Worm (Caenorhabditis elegans) whole organism, late embryonic: ENCODE measurements around the gene F11D5.5.

ENCODE experiments used
- C08G9.2 ChIP-seq: sonication (generic microtip); optimal IDR thresholded peaks from 2 replicates; lab custom pipeline; 2016; ENCODE audit warnings: mild to moderate bottlenecking, missing genetic modification characterization, moderate library complexity, missing compliant biosample characterization
- C38D4.7 ChIP-seq: fragments of 200-800 bp; sonication (Bioruptor generic); optimal IDR thresholded peaks from 2 replicates; lab custom pipeline; 2018; ENCODE audit warnings: mild to moderate bottlenecking, missing genetic modification characterization, moderate library complexity, missing compliant biosample characterization
- F13H6.1 ChIP-seq: sonication (generic microtip); optimal IDR thresholded peaks from 2 replicates; lab custom pipeline; 2016; ENCODE audit warnings: missing genetic modification characterization, missing compliant biosample characterization
- K02D7.2 ChIP-seq: sonication (generic microtip); optimal IDR thresholded peaks from 2 replicates; lab custom pipeline; 2017; ENCODE audit warnings: mild to moderate bottlenecking, missing genetic modification characterization, missing compliant biosample characterization
- K09A11.1 ChIP-seq: sonication (generic microtip); optimal IDR thresholded peaks from 2 replicates; lab custom pipeline; 2017; ENCODE audit warnings: antibody characterized with exemption, mild to moderate bottlenecking, missing genetic modification characterization, missing compliant biosample characterization; ENCODE audit not compliant: insufficient read depth
- Y22D7AL.16 ChIP-seq: sonication (generic microtip); optimal IDR thresholded peaks from 2 replicates; lab custom pipeline; 2016; ENCODE audit warnings: missing genetic modification characterization, missing compliant biosample characterization
- ahr-1 ChIP-seq: sonication (generic microtip); optimal IDR thresholded peaks from 2 replicates; lab custom pipeline; 2016; ENCODE audit warnings: missing genetic modification characterization, missing compliant biosample characterization
- ama-1 ChIP-seq: fragments of 150-350 bp; optimal IDR thresholded peaks from 2 replicates; lab custom pipeline; 2014
- ceh-14 ChIP-seq: sonication (generic microtip); optimal IDR thresholded peaks from 2 replicates; lab custom pipeline; 2016; ENCODE audit warnings: missing genotype, missing genetic modification characterization, missing compliant biosample characterization
- ceh-19 ChIP-seq: fragments of 200-800 bp; sonication (Bioruptor generic); optimal IDR thresholded peaks from 2 replicates; lab custom pipeline; 2018; ENCODE audit warnings: mild to moderate bottlenecking, missing genetic modification characterization, missing compliant biosample characterization
- ceh-22 ChIP-seq: sonication (generic microtip); optimal IDR thresholded peaks from 2 replicates; lab custom pipeline; 2017; ENCODE audit warnings: missing biosample characterization, missing genetic modification characterization
- ceh-24 ChIP-seq: sonication (generic microtip); optimal IDR thresholded peaks from 2 replicates; lab custom pipeline; 2016; ENCODE audit warnings: mild to moderate bottlenecking, missing genetic modification characterization, missing compliant biosample characterization
- ceh-30 ChIP-seq: fragments of 150-350 bp; optimal IDR thresholded peaks from 2 replicates; lab custom pipeline; 2014; ENCODE audit warnings: missing biosample characterization, missing genetic modification characterization
- ceh-31 ChIP-seq: sonication (generic microtip); optimal IDR thresholded peaks from 2 replicates; lab custom pipeline; 2016; ENCODE audit warnings: missing genetic modification characterization, missing compliant biosample characterization
- ceh-9 ChIP-seq: sonication (generic microtip); optimal IDR thresholded peaks from 2 replicates; lab custom pipeline; 2016; ENCODE audit warnings: mild to moderate bottlenecking, missing genetic modification characterization, inconsistent platforms, missing compliant biosample characterization
- dve-1 ChIP-seq: sonication (generic microtip); optimal IDR thresholded peaks from 2 replicates; lab custom pipeline; 2017; ENCODE audit warnings: antibody characterized with exemption, mild to moderate bottlenecking, missing genetic modification characterization, missing compliant biosample characterization
- elt-2 ChIP-seq: sonication (generic microtip); optimal IDR thresholded peaks from 2 replicates; lab custom pipeline; 2016; ENCODE audit warnings: missing genetic modification reagents, missing genetic modification characterization, missing compliant biosample characterization
- elt-4 ChIP-seq: sonication (generic microtip); optimal IDR thresholded peaks from 2 replicates; lab custom pipeline; 2016; ENCODE audit warnings: missing genetic modification characterization, missing compliant biosample characterization
- ets-4 ChIP-seq: sonication (generic microtip); optimal IDR thresholded peaks from 2 replicates; lab custom pipeline; 2016; ENCODE audit warnings: missing genetic modification characterization, missing compliant biosample characterization
- eyg-1 ChIP-seq: sonication (generic microtip); optimal IDR thresholded peaks from 2 replicates; lab custom pipeline; 2016; ENCODE audit warnings: missing genotype, missing genetic modification characterization, missing compliant biosample characterization
- fax-1 ChIP-seq: sonication (generic microtip); optimal IDR thresholded peaks from 2 replicates; lab custom pipeline; 2016; ENCODE audit warnings: missing genotype, missing genetic modification characterization, missing compliant biosample characterization
- fkh-10 ChIP-seq: fragments of 150-350 bp; optimal IDR thresholded peaks from 2 replicates; lab custom pipeline; 2014; ENCODE audit warnings: missing biosample characterization, missing genetic modification reagents, missing genetic modification characterization
- fkh-6 ChIP-seq: sonication (generic microtip); optimal IDR thresholded peaks from 2 replicates; lab custom pipeline; 2016; ENCODE audit warnings: missing genetic modification characterization, missing compliant biosample characterization
- hlh-6 ChIP-seq: sonication (generic microtip); optimal IDR thresholded peaks from 2 replicates; lab custom pipeline; 2016; ENCODE audit warnings: missing genotype, missing genetic modification characterization, missing compliant biosample characterization
- lim-6 ChIP-seq: sonication (generic microtip); optimal IDR thresholded peaks from 2 replicates; lab custom pipeline; 2016; ENCODE audit warnings: missing genetic modification characterization, missing compliant biosample characterization
- madf-2 ChIP-seq: sonication (generic microtip); optimal IDR thresholded peaks from 2 replicates; lab custom pipeline; 2017; ENCODE audit warnings: missing genetic modification characterization, missing compliant biosample characterization
- nfya-1 ChIP-seq: sonication (generic microtip); optimal IDR thresholded peaks from 2 replicates; lab custom pipeline; 2017; ENCODE audit warnings: missing genetic modification characterization, mild to moderate bottlenecking, missing compliant biosample characterization, antibody characterized with exemption, moderate library complexity
- nhr-232 ChIP-seq: sonication (generic microtip); optimal IDR thresholded peaks from 2 replicates; lab custom pipeline; 2016; ENCODE audit warnings: missing genetic modification characterization, missing compliant biosample characterization
- pag-3 ChIP-seq: sonication (generic microtip); optimal IDR thresholded peaks from 2 replicates; lab custom pipeline; 2016; ENCODE audit warnings: missing compliant biosample characterization, missing genetic modification characterization, borderline replicate concordance
- pha-2 ChIP-seq: sonication (generic microtip); optimal IDR thresholded peaks from 2 replicates; lab custom pipeline; 2017; ENCODE audit warnings: mild to moderate bottlenecking, missing genetic modification characterization, missing compliant biosample characterization
- pqm-1 ChIP-seq: sonication (generic microtip); optimal IDR thresholded peaks from 2 replicates; lab custom pipeline; 2016; ENCODE audit warnings: missing genetic modification characterization, missing compliant biosample characterization
- rnt-1 ChIP-seq: sonication (generic microtip); optimal IDR thresholded peaks from 2 replicates; lab custom pipeline; 2016; ENCODE audit warnings: missing genetic modification characterization, missing compliant biosample characterization
- sdc-2 ChIP-seq: sonication (generic microtip); optimal IDR thresholded peaks from 2 replicates; lab custom pipeline; 2016; ENCODE audit warnings: missing genotype, missing genetic modification characterization, missing compliant biosample characterization
- tbx-2 ChIP-seq: sonication (generic microtip); optimal IDR thresholded peaks from 2 replicates; lab custom pipeline; 2016; ENCODE audit warnings: missing genetic modification characterization, missing compliant biosample characterization
- unc-3 ChIP-seq, 2 experiments: fragments of 200-800 bp in 1 of 2; sonication (Bioruptor generic) in 1 of 2; sonication (generic microtip) in 1 of 2; conservative IDR thresholded peaks in 1 of 2; optimal IDR thresholded peaks in 1 of 2; 2 replicates each; pipeline versions ENCODE4 v1.3.6 to Lab custom; 2016 to 2022; ENCODE audit warnings: missing compliant biosample characterization in 2 of 2, missing genetic modification characterization in 2 of 2, missing genetic modification reagents in 1 of 2
- unc-55 ChIP-seq: sonication (generic microtip); optimal IDR thresholded peaks from 2 replicates; lab custom pipeline; 2017; ENCODE audit warnings: missing biosample characterization, missing genetic modification reagents, missing genetic modification characterization
- unc-86 ChIP-seq: sonication (generic microtip); optimal IDR thresholded peaks from 2 replicates; lab custom pipeline; 2016; ENCODE audit warnings: missing genetic modification characterization, missing compliant biosample characterization

The F11D5.5 gene

DNA sequence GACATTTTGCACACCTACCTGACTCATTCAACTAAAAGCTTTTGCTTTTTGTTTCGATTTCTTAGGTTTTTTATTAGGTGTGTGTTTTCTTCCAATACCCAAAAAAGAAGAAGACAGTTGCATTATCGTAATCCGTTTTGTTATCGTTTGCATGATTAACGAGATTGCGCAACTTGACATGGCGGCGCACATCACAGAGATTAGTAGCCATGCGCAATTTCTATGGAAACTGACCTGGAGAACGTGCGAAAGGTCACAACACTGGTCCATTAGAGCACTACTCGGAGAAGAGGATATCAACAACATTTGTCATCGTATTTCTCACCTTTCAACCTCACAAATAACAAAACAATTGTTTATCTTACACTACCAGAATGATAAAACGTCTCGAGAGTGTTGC is 15.0 kb downstream of the F11D5.5 start:
- no peak for TF ChIP-seq unc-86
- peak; percentile 80 for TF ChIP-seq elt-2 (tag; lab: Kevin White, UChicago)
- no peak for TF ChIP-seq fkh-10 (GFP tag; lab: Kevin White, UChicago)
- no peak for TF ChIP-seq elt-4
- no peak for TF ChIP-seq ama-1 (lab: Kevin White, UChicago)
- TF ChIP-seq nfya-1 (tag; lab: Kevin White, UChicago): no peak
- TF ChIP-seq, all 69 proteins: peak for 1

DNA sequence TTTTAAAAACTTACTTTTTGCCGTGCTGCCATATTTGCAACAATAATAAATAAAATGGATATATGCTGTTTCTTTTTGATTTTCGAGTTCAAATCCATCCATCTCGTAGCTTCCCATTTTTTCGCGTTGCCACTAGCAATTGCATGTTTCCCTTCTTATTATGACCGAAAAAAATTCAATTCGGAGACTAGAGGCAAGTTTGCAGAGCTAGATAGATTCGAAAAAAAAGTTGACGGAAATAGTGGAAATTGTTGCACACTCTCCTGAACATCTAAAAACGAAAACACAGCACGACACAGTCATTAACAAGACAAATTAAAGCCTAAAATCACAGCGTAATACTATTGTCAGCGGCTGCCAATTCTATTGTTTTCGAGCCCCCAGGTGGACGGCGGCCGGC is 24.3 kb downstream of the F11D5.5 start, which contains the start of gene F11D5.6:
F11D5.6 (minus strand) TSS at position 101 of the 400 bp plus-strand sequence.
- TF ChIP-seq eyg-1 (no peak), fax-1 (tag; lab: Kevin White, UChicago) (no peak), ceh-24 (tag; lab: Kevin White, UChicago) (no peak), ceh-9 (tag; lab: Kevin White, UChicago) (no peak)

DNA sequence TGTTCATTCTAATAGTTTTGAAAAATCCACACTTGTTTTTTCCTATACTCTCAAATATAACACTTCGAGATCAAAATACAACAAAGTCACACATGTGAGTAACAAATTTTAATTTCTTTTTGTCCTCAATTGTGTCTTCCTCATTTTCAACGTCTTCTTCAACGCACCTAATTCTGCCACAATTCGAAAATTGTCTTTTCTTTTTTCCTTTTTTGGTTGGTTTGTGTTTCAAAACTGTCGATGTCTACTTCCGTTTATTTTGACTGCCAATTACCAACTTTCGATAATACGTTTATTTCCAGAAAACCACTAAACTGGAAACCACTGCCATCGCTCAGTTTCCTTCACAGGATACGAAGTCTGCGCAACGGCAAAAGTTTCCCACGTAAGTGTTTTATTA is 31.0 kb downstream of the F11D5.5 start, which contains the start of gene F11D5.1:
F11D5.1 (plus strand) TSS at position 301 of the 400 bp plus-strand sequence.
- no peak for TF ChIP-seq Y22D7AL.16
- no peak for TF ChIP-seq F13H6.1 (tag; lab: Kevin White, UChicago)
- TF ChIP-seq pqm-1 (tag; lab: Kevin White, UChicago): no peak
- no peak for TF ChIP-seq pha-2 (tag; lab: Kevin White, UChicago)
- TF ChIP-seq nhr-232 (tag; lab: Kevin White, UChicago): no peak
- TF ChIP-seq elt-4: no peak

DNA sequence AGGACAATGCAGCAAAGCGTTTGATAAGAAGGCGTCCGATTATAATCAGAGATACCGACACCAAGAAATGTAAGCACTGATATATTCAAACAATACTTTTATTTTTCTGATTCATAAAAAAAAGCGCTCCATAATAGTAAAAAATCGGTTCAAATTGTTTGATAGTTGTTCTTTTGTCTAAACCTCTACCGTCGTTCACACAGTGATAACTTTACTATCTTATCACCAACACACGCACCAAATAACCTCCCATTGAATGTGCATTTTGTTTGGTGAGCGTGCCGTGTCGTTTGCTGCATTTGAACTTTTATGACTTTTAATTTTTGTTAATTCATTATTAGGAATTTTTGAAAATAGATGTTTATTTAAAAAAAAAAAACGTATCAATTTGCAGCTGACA is 32.2 kb downstream of the F11D5.5 start:
- TF ChIP-seq elt-2 (tag; lab: Kevin White, UChicago) (peak; percentile 71), K09A11.1 (no peak)

DNA sequence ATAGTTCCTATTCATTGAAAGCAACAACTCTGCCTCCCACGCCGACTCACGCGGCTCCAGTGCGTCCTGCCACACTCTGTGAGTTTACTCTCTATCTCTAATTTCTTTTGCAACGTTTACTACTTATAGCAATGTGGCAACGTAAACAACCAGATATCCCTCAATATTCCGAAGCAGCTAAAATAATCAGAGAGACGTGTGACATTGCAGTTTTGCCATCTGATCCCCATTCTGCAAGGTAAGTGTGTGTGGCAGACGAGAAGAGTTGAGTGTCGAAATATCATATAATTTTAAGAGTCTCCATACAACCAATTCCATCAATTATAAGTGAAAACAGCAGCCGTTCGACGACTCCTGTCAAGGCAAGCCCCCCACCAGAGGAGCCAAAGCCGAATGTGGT is 38.0 kb downstream of the F11D5.5 start:
- TF ChIP-seq ceh-14 (tag; lab: Kevin White, UChicago) (no peak), ets-4 (tag; lab: Kevin White, UChicago) (no peak), C38D4.7 (no peak), ceh-19 (GFP tag; lab: Kevin White, UChicago) (no peak), pag-3 (tag; lab: Kevin White, UChicago) (no peak), pqm-1 (tag; lab: Kevin White, UChicago) (no peak), ceh-22 (no peak), ceh-24 (tag; lab: Kevin White, UChicago) (no peak), unc-3 (GFP tag; conservative IDR thresholded peaks at IDR 0.05; lab: Robert Waterston, UW) (no peak), unc-3 (tag; optimal IDR thresholded peaks at IDR 0.05; lab: Kevin White, UChicago) (no peak), K02D7.2 (tag; lab: Kevin White, UChicago) (no peak), unc-55 (GFP tag; lab: Kevin White, UChicago) (no peak), madf-2 (no peak), rnt-1 (tag; lab: Kevin White, UChicago) (no peak), eyg-1 (no peak), ceh-31 (tag; lab: Kevin White, UChicago) (no peak), ahr-1 (tag; lab: Kevin White, UChicago) (no peak)
- TF ChIP-seq, all 69 proteins: peak for 0

DNA sequence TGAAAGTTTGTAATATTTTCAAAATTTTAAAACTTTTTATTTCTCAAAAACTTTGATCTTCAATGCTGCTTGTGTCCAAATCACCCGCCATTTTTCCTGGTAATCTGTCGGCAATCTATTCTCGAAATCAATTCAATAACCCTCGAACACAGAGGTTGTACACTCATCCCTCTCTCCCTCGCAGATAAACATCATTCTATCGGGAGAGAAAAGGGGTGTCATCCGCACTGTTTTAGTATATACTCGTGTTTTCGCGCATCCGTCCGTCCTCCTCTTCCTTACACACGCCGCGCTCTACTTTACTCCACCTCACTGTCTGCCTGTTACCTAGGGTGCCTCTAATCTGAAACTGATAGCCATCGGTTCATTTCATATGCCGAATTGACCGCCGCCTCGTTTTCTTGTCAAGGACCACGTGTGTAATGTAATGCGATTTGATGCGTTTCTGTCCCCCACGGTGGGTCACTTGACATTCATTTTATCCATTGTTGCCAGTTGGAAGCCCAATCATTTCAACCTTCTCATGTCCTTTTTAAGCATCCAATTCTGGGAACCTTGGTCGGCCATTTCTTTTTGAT is 41.8 kb downstream of the F11D5.5 start:
- TF ChIP-seq F13H6.1 (tag; lab: Kevin White, UChicago): no peak
- peak; percentile 7 for TF ChIP-seq sdc-2 (tag; lab: Kevin White, UChicago)
- no peak for TF ChIP-seq K09A11.1
- TF ChIP-seq madf-2: no peak
- peak; percentile 1 for TF ChIP-seq tbx-2
- TF ChIP-seq dve-1 (tag; lab: Kevin White, UChicago): no peak
- TF ChIP-seq unc-55 (GFP tag; lab: Kevin White, UChicago): no peak
- peak; percentile 14 for TF ChIP-seq hlh-6
- no peak for TF ChIP-seq C08G9.2
- TF ChIP-seq rnt-1 (tag; lab: Kevin White, UChicago): peak; percentile 17
- TF ChIP-seq fkh-6 (tag; lab: Kevin White, UChicago): peak; percentile 18
- no peak for TF ChIP-seq lim-6 (tag; lab: Kevin White, UChicago)
- no peak for TF ChIP-seq ceh-30 (tag; lab: Kevin White, UChicago)
- TF ChIP-seq C38D4.7: no peak
- TF ChIP-seq ceh-9 (tag; lab: Kevin White, UChicago): no peak
- no peak for TF ChIP-seq fax-1 (tag; lab: Kevin White, UChicago)
- TF ChIP-seq ama-1 (lab: Kevin White, UChicago): no peak
- TF ChIP-seq Y22D7AL.16: no peak
- TF ChIP-seq fkh-10 (GFP tag; lab: Kevin White, UChicago): no peak
- TF ChIP-seq K02D7.2 (tag; lab: Kevin White, UChicago): no peak
- no peak for TF ChIP-seq pqm-1 (tag; lab: Kevin White, UChicago)
